Worm (Caenorhabditis elegans) whole organism, L4 larva: ENCODE measurements around the gene Y41D4B.4.

Source experiments
- zag-1 ChIP-seq: fragments of 150-350 bp; optimal IDR thresholded peaks from 2 replicates; lab custom pipeline; 2014; ENCODE audit warnings: missing biosample characterization, missing genetic modification characterization
- zip-11 ChIP-seq: fragments of 200-800 bp; sonication (Bioruptor generic); IDR thresholded peaks from 2 replicates; pipeline ENCODE4 v1.3.6; 2022; ENCODE audit warnings: missing genetic modification characterization, missing compliant biosample characterization
- ztf-11 ChIP-seq: fragments of 150-350 bp; optimal IDR thresholded peaks from 2 replicates; lab custom pipeline; 2014; ENCODE audit warnings: missing biosample characterization, missing genetic modification characterization

DNA sequence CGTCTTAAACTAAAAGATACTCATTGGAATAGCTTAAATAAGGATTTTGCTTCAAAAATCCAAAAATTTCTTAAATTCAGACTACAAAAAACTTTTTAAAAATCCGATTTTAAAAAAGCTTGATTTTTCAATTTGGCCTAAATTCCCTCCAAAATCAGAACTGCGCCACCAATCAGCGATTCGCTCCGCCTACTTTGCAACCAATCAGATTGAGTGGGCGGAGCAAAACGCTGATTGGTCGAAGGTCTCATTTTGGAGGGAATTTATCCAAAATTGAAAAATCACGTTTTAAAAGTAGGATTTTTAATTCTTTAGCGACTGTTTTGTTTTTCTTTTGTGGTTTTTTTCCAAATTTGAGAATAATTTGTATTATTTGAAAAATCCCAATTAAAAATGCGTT lies 10.6 kb upstream of the Y41D4B.4 start:
- TF ChIP-seq zip-11 (GFP tag; lab: Robert Waterston, UW) (no peak), zag-1 (no peak), ztf-11 (no peak)
